Fruit fly (Drosophila melanogaster): Measurements from ENCODE around the gene CG17404.

- TF ChIP-seq Hr78 (GFP tag; optimal IDR thresholded peaks at IDR 0.05), result no peak
- TF ChIP-seq h (optimal IDR thresholded peaks at IDR 0.05), result no peak
- TF ChIP-seq nom (GFP tag; optimal IDR thresholded peaks at IDR 0.05), result no peak
- TF ChIP-seq crol (GFP tag; IDR thresholded peaks at IDR 0.05), result no peak
- TF ChIP-seq az2 (GFP tag; optimal IDR thresholded peaks at IDR 0.05), result no peak
Observed at dm6 chr3R:12226239-12226638, 1.4 kb upstream of the CG17404 start, which contains the start of gene CG12256.
